Worm (Caenorhabditis elegans) whole organism, L3 larva: ENCODE results near the gene F21C10.19.

ENCODE experiments used
- elt-2 ChIP-seq: sonication (generic microtip); optimal IDR thresholded peaks from 2 replicates; lab custom pipeline; 2016; ENCODE audit warnings: missing genetic modification reagents, mild to moderate bottlenecking, missing genetic modification characterization, missing compliant biosample characterization
- mml-1 ChIP-seq: fragments of 150-350 bp; sonication (generic microtip); optimal IDR thresholded peaks from 3 replicates; lab custom pipeline; 2014; ENCODE audit warnings: missing biosample characterization, missing genetic modification characterization
- nhr-23 ChIP-seq: fragments of 150-350 bp; optimal IDR thresholded peaks from 2 replicates; lab custom pipeline; 2014; ENCODE audit warnings: missing biosample characterization, missing genetic modification reagents, missing genetic modification characterization
- unc-62 ChIP-seq: fragments of 150-350 bp; sonication (generic microtip); optimal IDR thresholded peaks from 4 replicates; lab custom pipeline; 2014; ENCODE audit warnings: missing biosample characterization, missing genetic modification reagents, missing genetic modification characterization

DNA sequence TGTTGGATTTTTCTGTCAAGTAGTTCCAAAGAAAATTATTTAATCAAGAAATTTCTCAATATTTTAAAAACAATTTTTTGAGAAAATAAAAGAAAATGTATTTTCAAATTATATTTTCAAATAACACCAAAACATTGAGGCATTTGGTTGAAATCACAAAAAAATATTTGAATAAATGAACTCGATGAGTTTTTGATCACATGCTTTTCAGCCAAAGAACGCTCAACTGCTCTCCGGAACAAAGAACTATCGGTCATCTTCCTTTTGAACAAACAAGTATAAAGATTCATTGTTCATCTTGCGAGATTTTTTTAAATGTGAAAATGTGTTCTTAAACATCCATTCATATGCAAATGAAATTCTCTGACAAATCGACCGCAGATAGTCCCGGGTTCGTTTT lies 35.9 kb upstream of the F21C10.19 start:
- TF ChIP-seq unc-62 (GFP tag; lab: Kevin White, UChicago) (no peak), nhr-23 (tag; lab: Kevin White, UChicago) (no peak), elt-2 (tag; lab: Kevin White, UChicago) (no peak), mml-1 (tag; lab: Kevin White, UChicago) (no peak)
